Fruit fly (Drosophila melanogaster) whole organism: ENCODE data around the gene Cyp4ac1.

Experiments used
- CG8478 ChIP-seq: fragments of >200 bp; optimal IDR thresholded peaks from 2 replicates; lab custom pipeline; 2018; ENCODE audit warnings: inconsistent platforms
- Dll ChIP-seq: fragments of >200 bp; optimal IDR thresholded peaks from 2 replicates; lab custom pipeline; 2017
- EcR ChIP-seq, 2 experiments: fragments of >200 bp; optimal IDR thresholded peaks; 2 replicates each; lab custom pipeline; 2017; ENCODE audit warnings: missing biosample characterization in 2 of 2, missing genetic modification characterization in 2 of 2, missing genetic modification reagents in 2 of 2
- pan ChIP-seq: fragments of >200 bp; optimal IDR thresholded peaks from 2 replicates; lab custom pipeline; 2017
- psq ChIP-seq: fragments of >200 bp; optimal IDR thresholded peaks from 2 replicates; lab custom pipeline; 2017
- usp ChIP-seq: fragments of >200 bp; optimal IDR thresholded peaks from 2 replicates; lab custom pipeline; 2017; ENCODE audit warnings: missing biosample characterization, missing genetic modification characterization, mixed read lengths

dm6 chr2L:5228581-5229077, 35.2 kb upstream of the Cyp4ac1 start:
- no peak for TF ChIP-seq usp (GFP tag; lab: Kevin White, UChicago)
- TF ChIP-seq pan (lab: Kevin White, UChicago) = peak; percentile 14
- no peak for TF ChIP-seq EcR (GFP tag; optimal IDR thresholded peaks at IDR 0.05; lab: Kevin White, UChicago)
- TF ChIP-seq psq (lab: Kevin White, UChicago) = no peak
- TF ChIP-seq CG8478 (lab: Kevin White, UChicago) = no peak
- no peak for TF ChIP-seq Dll (lab: Kevin White, UChicago)
